Worm (Caenorhabditis elegans) whole organism, L4 larva: ENCODE results near the gene C48B4.13.

Source experiments
- D1046.2 ChIP-seq: fragments of 200-800 bp; sonication (Bioruptor generic); IDR thresholded peaks from 2 replicates; pipeline ENCODE4 v1.3.6; 2022; ENCODE audit warnings: missing genetic modification characterization, missing compliant biosample characterization
- F49E8.2 ChIP-seq: sonication (generic microtip); optimal IDR thresholded peaks from 2 replicates; lab custom pipeline; 2016; ENCODE audit warnings: missing compliant biosample characterization, mild to moderate bottlenecking, missing genetic modification characterization, borderline replicate concordance
- T26A8.4 ChIP-seq: fragments of 200-800 bp; sonication (Bioruptor generic); IDR thresholded peaks from 2 replicates; pipeline ENCODE4 v1.3.6; 2022; ENCODE audit warnings: missing genetic modification characterization, missing compliant biosample characterization
- Y105C5A.15 ChIP-seq: fragments of 200-800 bp; sonication (Bioruptor generic); IDR thresholded peaks from 2 replicates; pipeline ENCODE4 v1.3.6; 2022; ENCODE audit warnings: missing genetic modification characterization, missing compliant biosample characterization
- Y48G9A.11 ChIP-seq: fragments of 200-800 bp; sonication (Bioruptor generic); IDR thresholded peaks from 2 replicates; pipeline ENCODE4 v1.3.6; 2022; ENCODE audit warnings: missing genetic modification reagents, missing genetic modification characterization, missing compliant biosample characterization
- ceh-28 ChIP-seq: fragments of 150-350 bp; optimal IDR thresholded peaks from 2 replicates; lab custom pipeline; 2014; ENCODE audit warnings: missing biosample characterization, missing genetic modification reagents, missing genetic modification characterization
- ceh-44 ChIP-seq: fragments of 200-800 bp; sonication (Bioruptor generic); IDR thresholded peaks from 2 replicates; pipeline ENCODE4 v1.3.6; 2022; ENCODE audit warnings: missing genetic modification reagents, missing genetic modification characterization, missing compliant biosample characterization
- ceh-62 ChIP-seq: sonication (generic microtip); optimal IDR thresholded peaks from 2 replicates; lab custom pipeline; 2017; ENCODE audit warnings: missing biosample characterization, missing genetic modification characterization
- ceh-82 ChIP-seq: sonication (generic microtip); optimal IDR thresholded peaks from 2 replicates; lab custom pipeline; 2017; ENCODE audit warnings: missing biosample characterization, missing genetic modification characterization
- ces-1 ChIP-seq: fragments of 150-350 bp; sonication (generic microtip); optimal IDR thresholded peaks from 4 replicates; lab custom pipeline; 2014; ENCODE audit warnings: missing biosample characterization, missing genetic modification reagents, missing genetic modification characterization
- dmd-6 ChIP-seq: fragments of 200-800 bp; sonication (Bioruptor generic); IDR thresholded peaks from 2 replicates; pipeline ENCODE4 v1.3.6; 2022; ENCODE audit warnings: missing genetic modification reagents, missing genetic modification characterization, missing compliant biosample characterization
- dpl-1 ChIP-seq: fragments of 150-350 bp; optimal IDR thresholded peaks from 2 replicates; lab custom pipeline; 2014; ENCODE audit warnings: missing biosample characterization, missing genetic modification reagents, missing genetic modification characterization
- egl-27 ChIP-seq: sonication (generic microtip); optimal IDR thresholded peaks from 3 replicates; lab custom pipeline; 2017; ENCODE audit warnings: missing biosample characterization, missing genetic modification reagents, missing genetic modification characterization
- fkh-10 ChIP-seq: fragments of 150-350 bp; optimal IDR thresholded peaks from 2 replicates; lab custom pipeline; 2014; ENCODE audit warnings: missing biosample characterization, missing genetic modification reagents, missing genetic modification characterization
- hif-1 ChIP-seq, 2 experiments: sonication (generic microtip); optimal IDR thresholded peaks; 2 replicates each; lab custom pipeline; 2016 to 2017; ENCODE audit warnings: missing compliant biosample characterization in 2 of 2, missing genetic modification characterization in 2 of 2, missing genetic modification reagents in 2 of 2, missing genotype in 2 of 2, mild to moderate bottlenecking in 1 of 2
- hlh-11 ChIP-seq: fragments of 200-800 bp; sonication (Bioruptor generic); optimal IDR thresholded peaks from 2 replicates; lab custom pipeline; 2018; ENCODE audit warnings: mild to moderate bottlenecking, missing genetic modification characterization, missing compliant biosample characterization
- hmg-1.1 ChIP-seq: fragments of 200-800 bp; sonication (Bioruptor generic); IDR thresholded peaks from 2 replicates; pipeline ENCODE4 v1.3.6; 2022; ENCODE audit warnings: missing genetic modification reagents, missing genetic modification characterization, missing compliant biosample characterization
- lin-1 ChIP-seq: fragments of 200-800 bp; sonication (Bioruptor generic); IDR thresholded peaks from 2 replicates; pipeline ENCODE4 v1.3.6; 2022; ENCODE audit warnings: missing genetic modification reagents, missing genetic modification characterization, missing compliant biosample characterization
- lin-13 ChIP-seq: fragments of 150-350 bp; optimal IDR thresholded peaks from 2 replicates; lab custom pipeline; 2014; ENCODE audit warnings: missing biosample characterization, missing genetic modification reagents, missing genetic modification characterization
- lin-29 ChIP-seq: fragments of 200-800 bp; sonication (Bioruptor generic); IDR thresholded peaks from 2 replicates; pipeline ENCODE4 v1.3.6; 2022; ENCODE audit warnings: missing genetic modification reagents, missing genetic modification characterization, missing compliant biosample characterization
- lin-38 ChIP-seq: fragments of 200-800 bp; sonication (Bioruptor generic); IDR thresholded peaks from 2 replicates; pipeline ENCODE4 v1.3.6; 2022; ENCODE audit warnings: missing genetic modification reagents, missing genetic modification characterization, missing compliant biosample characterization
- lir-3 ChIP-seq: sonication (generic microtip); optimal IDR thresholded peaks from 2 replicates; lab custom pipeline; 2016; ENCODE audit warnings: mild to moderate bottlenecking, missing genetic modification characterization, missing compliant biosample characterization
- lsy-2 ChIP-seq, 2 experiments: fragments of 150-350 bp in 1 of 2; sonication (generic microtip) in 1 of 2; optimal IDR thresholded peaks; 2 replicates each; lab custom pipeline; 2014 to 2017; ENCODE audit warnings: missing biosample characterization in 2 of 2, missing genetic modification characterization in 2 of 2
- madf-9 ChIP-seq: fragments of 200-800 bp; sonication (Bioruptor generic); conservative IDR thresholded peaks from 2 replicates; pipeline ENCODE4 v1.3.6; 2022; ENCODE audit warnings: missing genetic modification reagents, missing genetic modification characterization, missing compliant biosample characterization
- mdt-29 ChIP-seq: fragments of 200-800 bp; sonication (Bioruptor generic); IDR thresholded peaks from 2 replicates; pipeline ENCODE4 v1.3.6; 2022; ENCODE audit warnings: missing genetic modification reagents, missing genetic modification characterization, missing compliant biosample characterization
- mes-2 ChIP-seq: sonication (generic microtip); optimal IDR thresholded peaks from 2 replicates; lab custom pipeline; 2016; ENCODE audit warnings: missing genotype, mild to moderate bottlenecking, missing genetic modification characterization, missing compliant biosample characterization; ENCODE audit not compliant: poor library complexity, severe bottlenecking
- mxl-3 ChIP-seq: fragments of 200-800 bp; sonication (Bioruptor generic); optimal IDR thresholded peaks from 2 replicates; lab custom pipeline; 2018; ENCODE audit warnings: mild to moderate bottlenecking, missing genetic modification characterization, missing compliant biosample characterization
- nhr-111 ChIP-seq: fragments of 200-800 bp; sonication (Bioruptor generic); optimal IDR thresholded peaks from 2 replicates; lab custom pipeline; 2018; ENCODE audit warnings: mild to moderate bottlenecking, missing genetic modification characterization, missing compliant biosample characterization
- nhr-28 ChIP-seq: fragments of 150-350 bp; optimal IDR thresholded peaks from 2 replicates; lab custom pipeline; 2014; ENCODE audit warnings: missing biosample characterization, missing genetic modification characterization
- nhr-41 ChIP-seq: fragments of 200-800 bp; sonication (Bioruptor generic); IDR thresholded peaks from 2 replicates; pipeline ENCODE4 v1.3.6; 2022; ENCODE audit warnings: missing genetic modification reagents, missing genetic modification characterization, missing compliant biosample characterization
- nhr-42 ChIP-seq: fragments of 200-800 bp; sonication (Bioruptor generic); IDR thresholded peaks from 2 replicates; pipeline ENCODE4 v1.3.6; 2022; ENCODE audit warnings: missing genetic modification characterization, missing compliant biosample characterization
- nhr-48 ChIP-seq: sonication (generic microtip); optimal IDR thresholded peaks from 2 replicates; lab custom pipeline; 2016; ENCODE audit warnings: mild to moderate bottlenecking, missing genetic modification characterization, missing compliant biosample characterization
- pha-4 ChIP-seq, 2 experiments: fragments of 150-350 bp in 1 of 2; fragments of 200-800 bp in 1 of 2; sonication (Bioruptor generic) in 1 of 2; IDR thresholded peaks in 1 of 2; optimal IDR thresholded peaks in 1 of 2; 2 replicates each; pipeline versions ENCODE4 v1.3.6 to Lab custom; 2014 to 2022; ENCODE audit warnings: missing genetic modification characterization in 2 of 2, missing genetic modification reagents in 2 of 2, missing biosample characterization in 1 of 2, missing compliant biosample characterization in 1 of 2
- rbr-2 ChIP-seq: sonication (generic microtip); optimal IDR thresholded peaks from 2 replicates; lab custom pipeline; 2016; ENCODE audit warnings: missing genotype, missing genetic modification characterization, missing compliant biosample characterization
- snpc-1.2 ChIP-seq: fragments of 200-800 bp; sonication (Bioruptor generic); IDR thresholded peaks from 2 replicates; pipeline ENCODE4 v1.3.6; 2022; ENCODE audit warnings: missing genetic modification reagents, missing genetic modification characterization, missing compliant biosample characterization
- snpc-4 ChIP-seq: fragments of 150-350 bp; optimal IDR thresholded peaks from 2 replicates; lab custom pipeline; 2014; ENCODE audit warnings: missing biosample characterization, missing genetic modification characterization
- spr-3 ChIP-seq: fragments of 200-800 bp; sonication (Bioruptor generic); optimal IDR thresholded peaks from 2 replicates; lab custom pipeline; 2018; ENCODE audit warnings: mild to moderate bottlenecking, missing genetic modification characterization, missing compliant biosample characterization
- unc-39 ChIP-seq: sonication (generic microtip); optimal IDR thresholded peaks from 2 replicates; lab custom pipeline; 2017; ENCODE audit warnings: missing biosample characterization, missing genetic modification characterization
- unc-62 ChIP-seq, 3 experiments: fragments of 150-350 bp in 1 of 3; sonication (generic microtip); optimal IDR thresholded peaks in 2 of 3; peaks in 1 of 3; 1 replicate in 1 of 3; 2 replicates in 2 of 3; lab custom pipeline; 2014 to 2017; ENCODE audit warnings: missing biosample characterization in 3 of 3, missing genetic modification characterization in 3 of 3, missing genetic modification reagents in 3 of 3, missing genotype in 1 of 3
- vab-7 ChIP-seq: fragments of 200-800 bp; sonication (Bioruptor generic); IDR thresholded peaks from 2 replicates; pipeline ENCODE4 v1.3.6; 2022; ENCODE audit warnings: missing genetic modification reagents, missing genetic modification characterization, missing compliant biosample characterization
- zfp-2 ChIP-seq: sonication (generic microtip); optimal IDR thresholded peaks from 2 replicates; lab custom pipeline; 2016; ENCODE audit warnings: mild to moderate bottlenecking, missing genetic modification characterization, missing compliant biosample characterization
- ztf-7 ChIP-seq: fragments of 150-350 bp; optimal IDR thresholded peaks from 2 replicates; lab custom pipeline; 2014; ENCODE audit warnings: missing biosample characterization, missing genetic modification characterization

Gene C48B4.13

DNA sequence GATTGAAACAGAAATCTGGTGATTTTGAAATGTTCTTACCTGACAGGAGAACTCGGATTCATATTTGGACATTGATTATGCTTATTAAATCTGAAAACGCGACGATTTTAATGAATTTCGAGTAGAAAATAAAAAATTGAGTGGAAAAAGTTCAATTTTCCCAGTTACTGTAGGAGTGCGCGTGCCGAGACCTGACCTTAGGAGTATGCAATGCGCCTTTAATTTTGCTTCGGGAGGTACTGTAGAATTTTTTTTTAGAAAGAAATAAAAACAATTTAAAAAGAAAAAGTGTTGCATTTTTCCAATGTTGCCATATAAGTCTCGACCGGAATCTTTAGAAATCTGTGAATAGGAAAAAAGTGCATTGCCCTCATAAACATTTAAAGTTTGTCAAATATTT, 2.6 kb upstream of the C48B4.13 start, which contains the start of gene C48B4.11:
Gene C48B4.11 (minus strand): TSS at position 143 of the 400 bp plus-strand sequence.
- TF ChIP-seq D1046.2 (GFP tag; lab: Robert Waterston, UW) = no peak
- TF ChIP-seq zfp-2 (tag; lab: Kevin White, UChicago) = no peak
- no peak for TF ChIP-seq nhr-41 (GFP tag; lab: Robert Waterston, UW)
- no peak for TF ChIP-seq egl-27 (tag; lab: Kevin White, UChicago)
- TF ChIP-seq hif-1 (tag; optimal IDR thresholded peaks at IDR 0.05; lab: Kevin White, UChicago) = no peak
- no peak for TF ChIP-seq F49E8.2 (tag; lab: Kevin White, UChicago)
- TF ChIP-seq lin-13 (GFP tag; lab: Kevin White, UChicago) = no peak
- no peak for TF ChIP-seq ces-1 (GFP tag; lab: Kevin White, UChicago)
- TF ChIP-seq nhr-111 (GFP tag; lab: Kevin White, UChicago) = no peak
- no peak for TF ChIP-seq mxl-3 (GFP tag; lab: Kevin White, UChicago)
- TF ChIP-seq ztf-7 = no peak
- no peak for TF ChIP-seq nhr-28
- TF ChIP-seq nhr-42 (GFP tag; lab: Robert Waterston, UW) = no peak
- no peak for TF ChIP-seq rbr-2 (tag; lab: Kevin White, UChicago)
- TF ChIP-seq hmg-1.1 (GFP tag; lab: Robert Waterston, UW) = no peak
- TF ChIP-seq snpc-4 = no peak
- no peak for TF ChIP-seq madf-9

DNA sequence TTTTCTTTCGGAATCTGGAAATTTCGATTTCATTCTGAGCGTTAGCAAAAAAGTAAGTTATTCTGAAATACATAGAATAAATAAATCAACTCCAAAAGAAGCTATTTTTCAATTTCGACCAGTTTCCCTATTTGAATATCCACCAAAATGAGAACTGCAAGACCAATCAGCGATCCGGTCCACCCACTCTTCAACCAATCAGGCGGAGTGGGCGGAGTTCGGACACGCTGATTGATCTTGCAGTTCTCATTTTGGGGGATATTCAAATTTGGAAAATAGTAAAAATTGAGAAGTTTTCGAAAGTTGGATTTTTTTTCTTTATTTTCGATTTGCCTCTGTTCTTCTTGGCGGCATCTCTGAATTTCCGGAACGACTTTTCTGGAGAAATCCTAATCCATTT, 2.3 kb downstream of the C48B4.13 start:
- TF ChIP-seq T26A8.4 (GFP tag; lab: Robert Waterston, UW) = peak; percentile 21; the same call in 1 of the 2 replicates
- TF ChIP-seq lir-3 (tag; lab: Kevin White, UChicago) = no peak
- no peak for TF ChIP-seq Y48G9A.11
- no peak for TF ChIP-seq lin-29 (GFP tag; lab: Robert Waterston, UW)
- TF ChIP-seq hlh-11 (tag; lab: Kevin White, UChicago) = no peak
- no peak for TF ChIP-seq Y105C5A.15
- TF ChIP-seq ceh-28 (tag; lab: Kevin White, UChicago) = no peak
- no peak for TF ChIP-seq pha-4 (GFP tag; IDR thresholded peaks at IDR 0.05; lab: Robert Waterston, UW)
- TF ChIP-seq pha-4 (tag; optimal IDR thresholded peaks at IDR 0.05; lab: Kevin White, UChicago) = no peak
- no peak for TF ChIP-seq zfp-2 (tag; lab: Kevin White, UChicago)
- peak; percentile 85 for TF ChIP-seq dpl-1 (GFP tag; lab: Kevin White, UChicago)
- no peak for TF ChIP-seq lin-1 (GFP tag; lab: Robert Waterston, UW)
- peak; percentile 13 for TF ChIP-seq mes-2 (tag; lab: Kevin White, UChicago)
- no peak for TF ChIP-seq snpc-1.2 (GFP tag; lab: Robert Waterston, UW)
- TF ChIP-seq ceh-62 = no peak
- TF ChIP-seq lin-38 (GFP tag; lab: Robert Waterston, UW) = peak; percentile 42; the same call in 1 of the 2 replicates
- TF ChIP-seq nhr-48 (tag; lab: Kevin White, UChicago) = no peak
- TF ChIP-seq fkh-10 (GFP tag; lab: Kevin White, UChicago) = no peak
- no peak for TF ChIP-seq dmd-6 (GFP tag; lab: Robert Waterston, UW)
- no peak for TF ChIP-seq ceh-44 (GFP tag; lab: Robert Waterston, UW)
- TF ChIP-seq unc-62 (GFP tag; optimal IDR thresholded peaks at IDR 0.05 in 1 of 2; lab: Kevin White, UChicago) = no peak
- TF ChIP-seq unc-62 (tag; optimal IDR thresholded peaks at IDR 0.05; lab: Kevin White, UChicago) = no peak
- no peak for TF ChIP-seq spr-3 (GFP tag; lab: Kevin White, UChicago)
- no peak for TF ChIP-seq ceh-82 (tag; lab: Kevin White, UChicago)
- no peak for TF ChIP-seq mdt-29 (GFP tag; lab: Robert Waterston, UW)
- TF ChIP-seq lsy-2 (tag; optimal IDR thresholded peaks at IDR 0.05; lab: Kevin White, UChicago) = peak in 1 of 2 experiments; percentile 54
- no peak for TF ChIP-seq vab-7 (GFP tag; lab: Robert Waterston, UW)
- no peak for TF ChIP-seq unc-39 (tag; lab: Kevin White, UChicago)
- no peak for TF ChIP-seq nhr-111 (GFP tag; lab: Kevin White, UChicago)
